Fruit fly (Drosophila melanogaster) S2 (cell line): ENCODE results near the gene capu.

ENCODE experiments used
- CG8478 ChIP-seq: fragments of >200 bp; optimal IDR thresholded peaks from 2 replicates; lab custom pipeline; 2018
- CTCF ChIP-seq, 2 experiments: fragments of >200 bp; optimal IDR thresholded peaks; 2 replicates each; lab custom pipeline; 2018

- TF ChIP-seq CTCF (optimal IDR thresholded peaks at IDR 0.05; lab: Kevin White, UChicago) (no peak), CG8478 (lab: Kevin White, UChicago) (no peak)
Observed at dm6 chr2L:3856372-3856771, 46.3 kb downstream of the capu start.
